Worm (Caenorhabditis elegans) whole organism, young adult: ENCODE data around the gene kdp-1.
A peak's percentile ranks its signal among the peaks of the same experiment; 100 is the strongest.

ENCODE experiments used
- B0336.3 ChIP-seq: fragments of 200-800 bp; sonication (Bioruptor generic); IDR thresholded peaks from 2 replicates; pipeline ENCODE4 v1.3.6; 2022; ENCODE audit warnings: missing genetic modification characterization, missing compliant biosample characterization
- D2030.7 ChIP-seq: fragments of 200-800 bp; sonication (Bioruptor generic); IDR thresholded peaks from 2 replicates; pipeline ENCODE4 v1.3.6; 2022; ENCODE audit warnings: missing genetic modification reagents, missing genetic modification characterization, missing compliant biosample characterization
- F23B12.7 ChIP-seq: sonication (generic microtip); optimal IDR thresholded peaks from 2 replicates; lab custom pipeline; 2017; ENCODE audit warnings: missing genetic modification characterization, mild to moderate bottlenecking, missing compliant biosample characterization, antibody characterized with exemption, moderate library complexity; ENCODE audit not compliant: insufficient read depth
- F33H1.4 ChIP-seq: fragments of 200-800 bp; sonication (Bioruptor generic); IDR thresholded peaks from 2 replicates; pipeline ENCODE4 v1.3.6; 2022; ENCODE audit warnings: missing genetic modification reagents, missing genetic modification characterization, missing compliant biosample characterization
- F49E8.2 ChIP-seq: sonication (generic microtip); optimal IDR thresholded peaks from 3 replicates; lab custom pipeline; 2017; ENCODE audit warnings: missing genetic modification characterization, mild to moderate bottlenecking, missing compliant biosample characterization, antibody characterized with exemption, moderate library complexity; ENCODE audit not compliant: insufficient read depth
- F57C9.4 ChIP-seq: sonication (generic microtip); optimal IDR thresholded peaks from 2 replicates; lab custom pipeline; 2017; ENCODE audit warnings: mild to moderate bottlenecking, missing genetic modification characterization, missing compliant biosample characterization
- K11D2.4 ChIP-seq: fragments of 200-800 bp; sonication (Bioruptor generic); IDR thresholded peaks from 2 replicates; pipeline ENCODE4 v1.3.6; 2022; ENCODE audit warnings: missing genetic modification reagents, missing genetic modification characterization, missing compliant biosample characterization
- T07F8.4 ChIP-seq: sonication (generic microtip); optimal IDR thresholded peaks from 2 replicates; lab custom pipeline; 2016; ENCODE audit warnings: mild to moderate bottlenecking, missing genetic modification characterization, moderate library complexity, missing compliant biosample characterization
- Y53F4B.3 ChIP-seq: fragments of 200-800 bp; sonication (Bioruptor generic); IDR thresholded peaks from 2 replicates; pipeline ENCODE4 v1.3.6; 2022; ENCODE audit warnings: missing genetic modification reagents, missing genetic modification characterization, missing compliant biosample characterization
- Y67H2A.10 ChIP-seq: fragments of 200-800 bp; sonication (Bioruptor generic); conservative IDR thresholded peaks from 2 replicates; pipeline ENCODE4 v1.3.6; 2022; ENCODE audit warnings: missing genetic modification reagents, missing genetic modification characterization, missing compliant biosample characterization
- ZK185.1 ChIP-seq: sonication (generic microtip); optimal IDR thresholded peaks from 2 replicates; lab custom pipeline; 2016; ENCODE audit warnings: mild to moderate bottlenecking, missing genetic modification characterization, missing compliant biosample characterization; ENCODE audit not compliant: poor library complexity, severe bottlenecking
- aptf-2 ChIP-seq: fragments of 200-800 bp; sonication (Bioruptor generic); conservative IDR thresholded peaks from 2 replicates; pipeline ENCODE4 v1.3.6; 2022; ENCODE audit warnings: missing genetic modification reagents, missing genetic modification characterization, missing compliant biosample characterization
- attf-5 ChIP-seq: fragments of 200-800 bp; sonication (Bioruptor generic); optimal IDR thresholded peaks from 2 replicates; lab custom pipeline; 2018; ENCODE audit warnings: mild to moderate bottlenecking, missing genetic modification characterization, missing compliant biosample characterization
- attf-6 ChIP-seq: fragments of 200-800 bp; sonication (Bioruptor generic); IDR thresholded peaks from 2 replicates; pipeline ENCODE4 v1.3.6; 2022; ENCODE audit warnings: missing genetic modification reagents, missing genetic modification characterization, missing compliant biosample characterization
- bed-1 ChIP-seq: fragments of 200-800 bp; sonication (Bioruptor generic); IDR thresholded peaks from 2 replicates; pipeline ENCODE4 v1.3.6; 2022; ENCODE audit warnings: missing genetic modification reagents, missing genetic modification characterization, missing compliant biosample characterization
- cebp-1 ChIP-seq, 2 experiments: fragments of 200-800 bp in 1 of 2; sonication (Bioruptor generic) in 1 of 2; sonication (generic microtip) in 1 of 2; IDR thresholded peaks in 1 of 2; optimal IDR thresholded peaks in 1 of 2; 2 replicates each; pipeline versions ENCODE4 v1.3.6 to Lab custom; 2017 to 2022; ENCODE audit warnings: missing compliant biosample characterization in 2 of 2, missing genetic modification characterization in 2 of 2, mild to moderate bottlenecking in 1 of 2, missing genetic modification reagents in 1 of 2, moderate library complexity in 1 of 2
- ceh-27 ChIP-seq: fragments of 200-800 bp; sonication (Bioruptor generic); optimal IDR thresholded peaks from 2 replicates; lab custom pipeline; 2018; ENCODE audit warnings: mild to moderate bottlenecking, missing genetic modification characterization, moderate library complexity, missing compliant biosample characterization
- ceh-91 ChIP-seq: fragments of 200-800 bp; sonication (Bioruptor generic); IDR thresholded peaks from 2 replicates; pipeline ENCODE4 v1.3.6; 2022; ENCODE audit warnings: missing genetic modification reagents, missing genetic modification characterization, missing compliant biosample characterization
- dox-1 ChIP-seq: fragments of 200-800 bp; sonication (Bioruptor generic); IDR thresholded peaks from 2 replicates; pipeline ENCODE4 v1.3.6; 2022; ENCODE audit warnings: missing genetic modification reagents, missing genetic modification characterization, missing compliant biosample characterization
- dpff-1 ChIP-seq: sonication (generic microtip); optimal IDR thresholded peaks from 2 replicates; lab custom pipeline; 2017; ENCODE audit warnings: mild to moderate bottlenecking, missing genetic modification characterization, missing compliant biosample characterization
- fkh-3 ChIP-seq: sonication (generic microtip); optimal IDR thresholded peaks from 2 replicates; lab custom pipeline; 2016; ENCODE audit warnings: mild to moderate bottlenecking, missing genetic modification characterization, missing compliant biosample characterization
- gei-17 ChIP-seq: fragments of 200-800 bp; sonication (Bioruptor generic); optimal IDR thresholded peaks from 2 replicates; lab custom pipeline; 2018; ENCODE audit warnings: mild to moderate bottlenecking, missing genetic modification characterization, missing compliant biosample characterization
- hmg-1.2 ChIP-seq: fragments of 200-800 bp; sonication (Bioruptor generic); IDR thresholded peaks from 2 replicates; pipeline ENCODE4 v1.3.6; 2022; ENCODE audit warnings: missing genetic modification reagents, missing genetic modification characterization, missing compliant biosample characterization
- hsf-1 ChIP-seq: fragments of 200-800 bp; sonication (Bioruptor generic); IDR thresholded peaks from 2 replicates; pipeline ENCODE4 v1.3.6; 2022; ENCODE audit warnings: missing genetic modification reagents, missing genetic modification characterization, missing compliant biosample characterization
- lin-26 ChIP-seq: fragments of 200-800 bp; sonication (Bioruptor generic); IDR thresholded peaks from 2 replicates; pipeline ENCODE4 v1.3.6; 2022; ENCODE audit warnings: missing genetic modification reagents, missing genetic modification characterization, missing compliant biosample characterization
- lin-35 ChIP-seq, 3 experiments: fragments of 150-350 bp in 2 of 3; sonication (generic microtip) in 1 of 3; optimal IDR thresholded peaks; 2 replicates each; lab custom pipeline; 2014 to 2018; ENCODE audit warnings: missing biosample characterization in 3 of 3, missing genetic modification characterization in 3 of 3, missing genetic modification reagents in 3 of 3
- lin-40 ChIP-seq: sonication (generic microtip); optimal IDR thresholded peaks from 2 replicates; lab custom pipeline; 2016; ENCODE audit warnings: missing genetic modification characterization, mild to moderate bottlenecking, missing compliant biosample characterization, missing genotype, missing genetic modification reagents
- lin-54 ChIP-seq: fragments of 200-800 bp; sonication (Bioruptor generic); optimal IDR thresholded peaks from 2 replicates; lab custom pipeline; 2018; ENCODE audit warnings: mild to moderate bottlenecking, missing genetic modification characterization, missing compliant biosample characterization
- lir-1 ChIP-seq: fragments of 200-800 bp; sonication (Bioruptor generic); conservative IDR thresholded peaks from 2 replicates; pipeline ENCODE4 v1.3.6; 2022; ENCODE audit warnings: missing genetic modification reagents, missing genetic modification characterization, missing compliant biosample characterization
- lsl-1 ChIP-seq: fragments of 200-800 bp; sonication (Bioruptor generic); optimal IDR thresholded peaks from 2 replicates; lab custom pipeline; 2018; ENCODE audit warnings: mild to moderate bottlenecking, missing genetic modification characterization, moderate library complexity, missing compliant biosample characterization
- madf-10 ChIP-seq: sonication (generic microtip); optimal IDR thresholded peaks from 2 replicates; lab custom pipeline; 2016; ENCODE audit warnings: mild to moderate bottlenecking, missing genetic modification characterization, missing compliant biosample characterization
- madf-3 ChIP-seq: fragments of 200-800 bp; sonication (Bioruptor generic); IDR thresholded peaks from 2 replicates; pipeline ENCODE4 v1.3.6; 2022; ENCODE audit warnings: missing genetic modification reagents, missing genetic modification characterization, missing compliant biosample characterization
- madf-6 ChIP-seq: fragments of 200-800 bp; sonication (Bioruptor generic); IDR thresholded peaks from 2 replicates; pipeline ENCODE4 v1.3.6; 2022; ENCODE audit warnings: missing genetic modification reagents, missing genetic modification characterization, missing compliant biosample characterization
- mcd-1 ChIP-seq: fragments of 200-800 bp; sonication (Bioruptor generic); IDR thresholded peaks from 2 replicates; pipeline ENCODE4 v1.3.6; 2022; ENCODE audit warnings: missing genetic modification reagents, missing genetic modification characterization, missing compliant biosample characterization
- nfyb-1 ChIP-seq: fragments of 200-800 bp; sonication (Bioruptor generic); IDR thresholded peaks from 2 replicates; pipeline ENCODE4 v1.3.6; 2022; ENCODE audit warnings: missing genetic modification reagents, missing genetic modification characterization, missing compliant biosample characterization
- nhr-120 ChIP-seq: fragments of 200-800 bp; sonication (Bioruptor generic); IDR thresholded peaks from 2 replicates; pipeline ENCODE4 v1.3.6; 2022; ENCODE audit warnings: missing genetic modification characterization, missing compliant biosample characterization
- pbrm-1 ChIP-seq: fragments of 200-800 bp; sonication (Bioruptor generic); IDR thresholded peaks from 2 replicates; pipeline ENCODE4 v1.3.6; 2022; ENCODE audit warnings: missing genetic modification reagents, missing genetic modification characterization, missing compliant biosample characterization
- rec-8 ChIP-seq, 2 experiments: sonication (generic microtip); optimal IDR thresholded peaks; 2 replicates each; lab custom pipeline; 2016; ENCODE audit warnings: mild to moderate bottlenecking in 2 of 2, missing genetic modification characterization in 2 of 2, missing genetic modification reagents in 2 of 2, missing genotype in 2 of 2, missing biosample characterization in 1 of 2, missing compliant biosample characterization in 1 of 2, moderate library complexity in 1 of 2
- snpc-1.1 ChIP-seq: sonication (generic microtip); optimal IDR thresholded peaks from 2 replicates; lab custom pipeline; 2017; ENCODE audit warnings: missing genetic modification characterization, mild to moderate bottlenecking, missing compliant biosample characterization, antibody characterized with exemption, moderate library complexity, missing genotype, missing genetic modification reagents; ENCODE audit not compliant: insufficient read depth
- snpc-3.4 ChIP-seq: sonication (generic microtip); optimal IDR thresholded peaks from 2 replicates; lab custom pipeline; 2017; ENCODE audit warnings: missing genetic modification characterization, mild to moderate bottlenecking, missing compliant biosample characterization, antibody characterized with exemption, moderate library complexity, missing genotype, missing genetic modification reagents
- tbp1 ChIP-seq: fragments of 200-800 bp; sonication (Bioruptor generic); optimal IDR thresholded peaks from 2 replicates; lab custom pipeline; 2018; ENCODE audit warnings: mild to moderate bottlenecking, missing genetic modification characterization, missing compliant biosample characterization
- tlf-1 ChIP-seq: fragments of 200-800 bp; sonication (Bioruptor generic); optimal IDR thresholded peaks from 2 replicates; lab custom pipeline; 2018; ENCODE audit warnings: mild to moderate bottlenecking, missing genetic modification characterization, missing compliant biosample characterization
- ztf-22 ChIP-seq: fragments of 200-800 bp; sonication (Bioruptor generic); optimal IDR thresholded peaks from 2 replicates; lab custom pipeline; 2018; ENCODE audit warnings: mild to moderate bottlenecking, missing genetic modification characterization, moderate library complexity, missing compliant biosample characterization
- ztf-28 ChIP-seq: fragments of 200-800 bp; sonication (Bioruptor generic); IDR thresholded peaks from 2 replicates; pipeline ENCODE4 v1.3.6; 2022; ENCODE audit warnings: missing genetic modification reagents, missing genetic modification characterization, missing compliant biosample characterization

kdp-1 gene

DNA sequence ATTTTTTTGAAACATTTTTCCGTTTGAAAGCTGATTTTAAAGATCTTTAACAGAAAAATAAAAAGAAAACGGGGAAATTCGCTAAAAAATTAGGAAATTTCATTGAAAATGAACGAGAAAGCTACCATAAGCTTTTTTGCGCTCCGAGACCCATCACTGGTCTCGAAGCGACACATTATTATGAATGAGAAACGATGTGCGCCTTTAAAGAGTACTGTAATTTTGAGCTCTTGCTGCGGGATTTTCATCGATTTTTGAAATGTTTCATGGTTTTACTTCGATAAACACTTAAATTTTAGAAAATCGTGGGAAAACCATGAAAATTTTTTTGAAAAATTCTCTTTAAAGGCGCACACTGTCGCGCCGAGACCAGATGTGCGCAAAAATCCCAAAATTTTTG is 9.7 kb upstream of the kdp-1 start (continued):
- TF ChIP-seq lir-1 (no peak), gei-17 (GFP tag; lab: Kevin White, UChicago) (no peak), F49E8.2 (tag; lab: Kevin White, UChicago) (peak; percentile 54), attf-5 (GFP tag; lab: Kevin White, UChicago) (no peak), dpff-1 (tag; lab: Kevin White, UChicago) (no peak), snpc-1.1 (tag; lab: Kevin White, UChicago) (no peak), madf-6 (GFP tag; lab: Robert Waterston, UW) (peak; percentile 48; the same call in 1 of the 2 replicates), bed-1 (GFP tag; lab: Robert Waterston, UW) (no peak), ztf-22 (no peak), F33H1.4 (peak; percentile 77), ceh-91 (GFP tag; lab: Robert Waterston, UW) (0 out of 2 replicates have a peak, but pooled peaks have one; percentile 24), lin-26 (no peak)

ce11 chrIV:13297746-13298145 is 2.2 kb upstream of the kdp-1 start, which contains the start of the genes Y67H2A.2 and micu-1:
Gene Y67H2A.2 (minus strand): TSS chrIV:13297819.
Gene micu-1 (plus strand): TSS chrIV:13297926.
- TF ChIP-seq T07F8.4: no peak
- TF ChIP-seq ztf-28 (GFP tag; lab: Robert Waterston, UW): no peak
- TF ChIP-seq nfyb-1 (GFP tag; lab: Robert Waterston, UW): peak; percentile 29; the same call in 1 of the 2 replicates
- no peak for TF ChIP-seq Y67H2A.10 (GFP tag; lab: Robert Waterston, UW)
- peak; percentile 40 for TF ChIP-seq lsl-1 (GFP tag; lab: Kevin White, UChicago)
- TF ChIP-seq rec-8 (tag; optimal IDR thresholded peaks at IDR 0.05; lab: Kevin White, UChicago): no peak
- TF ChIP-seq mcd-1: peak; percentile 99
- peak; percentile 40 for TF ChIP-seq lin-54 (GFP tag; lab: Kevin White, UChicago)
- no peak for TF ChIP-seq ZK185.1 (tag; lab: Kevin White, UChicago)
- no peak for TF ChIP-seq hsf-1 (GFP tag; lab: Robert Waterston, UW)
- peak; percentile 99 for TF ChIP-seq hmg-1.2 (GFP tag; lab: Robert Waterston, UW)
- no peak for TF ChIP-seq Y53F4B.3 (GFP tag; lab: Robert Waterston, UW)
- TF ChIP-seq dox-1 (GFP tag; lab: Robert Waterston, UW): peak; percentile 47
- no peak for TF ChIP-seq lin-26
- no peak for TF ChIP-seq aptf-2 (GFP tag; lab: Robert Waterston, UW)
- TF ChIP-seq lin-35 (GFP tag; optimal IDR thresholded peaks at IDR 0.05; lab: Kevin White, UChicago): peak in 1 of 3 experiments; percentile 34
- 0 out of 2 replicates have a peak, but pooled peaks have one; percentile 40 for TF ChIP-seq attf-6
- no peak for TF ChIP-seq tlf-1 (GFP tag; lab: Kevin White, UChicago)
- TF ChIP-seq ceh-91 (GFP tag; lab: Robert Waterston, UW): no peak
- TF ChIP-seq snpc-3.4 (tag; lab: Kevin White, UChicago): peak; percentile 11
- peak; percentile 75 for TF ChIP-seq lin-40 (tag; lab: Kevin White, UChicago)
- peak; percentile 3 for TF ChIP-seq F23B12.7 (tag; lab: Kevin White, UChicago)
- TF ChIP-seq D2030.7 (GFP tag; lab: Robert Waterston, UW): peak; percentile 23; the same call in 1 of the 2 replicates
- no peak for TF ChIP-seq cebp-1 (GFP tag; IDR thresholded peaks at IDR 0.05; lab: Robert Waterston, UW)
- peak; percentile 51 for TF ChIP-seq cebp-1 (tag; optimal IDR thresholded peaks at IDR 0.05; lab: Kevin White, UChicago)
- no peak for TF ChIP-seq F57C9.4 (tag; lab: Kevin White, UChicago)
- TF ChIP-seq pbrm-1: peak; percentile 66; the same call in 1 of the 2 replicates
- TF ChIP-seq B0336.3 (GFP tag; lab: Robert Waterston, UW): 0 out of 2 replicates have a peak, but pooled peaks have one; percentile 33
- TF ChIP-seq madf-6 (GFP tag; lab: Robert Waterston, UW): peak; percentile 40
- peak; percentile 50 for TF ChIP-seq F33H1.4
- peak; percentile 16; the same call in 1 of the 2 replicates for TF ChIP-seq K11D2.4
- peak; percentile 36 for TF ChIP-seq tbp1 (GFP tag; lab: Kevin White, UChicago)
- TF ChIP-seq attf-5 (GFP tag; lab: Kevin White, UChicago): peak; percentile 9
- peak; percentile 16 for TF ChIP-seq ceh-27 (GFP tag; lab: Kevin White, UChicago)
- TF ChIP-seq madf-10 (tag; lab: Kevin White, UChicago): peak; percentile 16
- TF ChIP-seq nhr-120 (GFP tag; lab: Robert Waterston, UW): no peak
- 0 out of 2 replicates have a peak, but pooled peaks have one; percentile 32 for TF ChIP-seq madf-3 (GFP tag; lab: Robert Waterston, UW)
- no peak for TF ChIP-seq fkh-3 (tag; lab: Kevin White, UChicago)
